Worm (Caenorhabditis elegans): ENCODE results near the gene ugt-37.

DNA sequence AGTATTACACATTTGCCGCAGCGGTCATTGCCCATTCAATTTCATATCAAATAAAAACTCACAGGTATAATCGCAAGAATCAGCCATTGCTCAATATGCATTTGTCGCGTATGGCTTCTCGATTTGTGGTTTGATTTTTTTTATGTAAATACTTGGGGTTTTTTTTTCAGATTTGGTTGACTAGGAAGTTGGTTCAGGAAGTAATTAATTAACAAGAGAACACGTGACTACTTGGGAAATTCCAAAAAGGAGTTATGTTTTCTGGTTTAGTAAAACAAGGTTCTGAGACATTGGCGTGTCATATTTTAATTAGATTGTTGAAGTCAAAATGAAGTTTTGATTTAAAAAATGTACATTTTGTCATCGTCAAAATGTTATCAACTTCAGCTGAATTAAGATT, 14.1 kb downstream of the ugt-37 start, which contains the start of gene srx-36:
- TF ChIP-seq rnt-1 (tag; optimal IDR thresholded peaks at IDR 0.05) = no peak
- no peak for TF ChIP-seq nhr-232 (tag; optimal IDR thresholded peaks at IDR 0.05)
- no peak for TF ChIP-seq elt-2 (tag; optimal IDR thresholded peaks at IDR 0.05)
- TF ChIP-seq fax-1 (tag; optimal IDR thresholded peaks at IDR 0.05) = no peak
- TF ChIP-seq pqm-1 (tag; optimal IDR thresholded peaks at IDR 0.05) = no peak
- TF ChIP-seq ceh-31 (tag; optimal IDR thresholded peaks at IDR 0.05) = no peak
